Worm (Caenorhabditis elegans): ENCODE measurements around the gene M02D8.5.

ce11 chrX:8750209-8750608 lies 11.2 kb downstream of the M02D8.5 start:
- no peak for TF ChIP-seq W03F9.2 (tag; optimal IDR thresholded peaks at IDR 0.05)
- TF ChIP-seq him-1 (tag; optimal IDR thresholded peaks at IDR 0.05): no peak
- no peak for TF ChIP-seq dao-5 (tag; optimal IDR thresholded peaks at IDR 0.05)
